2 worm cellular contexts compared by ENCODE assay signal in the genomic region with DNA sequence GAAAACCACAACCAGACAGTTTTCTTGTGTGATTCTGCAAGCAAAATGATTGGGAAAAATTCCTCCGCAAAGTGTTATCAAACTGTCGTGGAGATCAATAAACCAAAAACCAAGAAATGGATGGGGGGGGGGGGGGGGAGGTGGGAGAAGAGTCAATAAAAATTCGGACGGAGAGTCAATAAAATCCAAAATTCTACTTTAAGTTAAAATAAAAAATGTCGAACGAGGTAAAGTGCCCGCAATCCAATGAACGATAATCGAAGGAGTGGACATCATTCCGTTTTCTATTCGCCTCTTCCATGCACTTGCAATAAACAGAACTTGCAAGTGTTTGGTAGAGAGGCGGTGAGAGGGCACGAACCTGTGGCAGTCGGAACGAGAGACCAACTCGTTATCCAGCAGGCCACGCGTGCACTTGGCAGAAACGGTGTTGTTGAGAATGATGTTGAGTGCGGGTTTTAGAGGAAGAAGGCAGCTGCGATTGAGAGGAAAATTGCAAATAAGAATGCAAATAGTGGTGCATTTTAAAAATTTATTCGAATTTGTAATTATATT.
TF ChIP-seq lines count a peak whose summit lies in the region.

Gene gst-27, minus strand, starts transcription at position 51 of the 555 bp plus-strand sequence.

TF ChIP-seq in whole organism, L1 larva, 84 proteins besides CTCF, POLR2A, EP300 and RAD21 (continued from another document):
- TF ChIP-seq nhr-11 (tag; optimal IDR thresholded peaks at IDR 0.05; lab: Kevin White, UChicago), result peak; percentile 18
- no peak for TF ChIP-seq pag-3 (tag; optimal IDR thresholded peaks at IDR 0.05; lab: Kevin White, UChicago; ENCODE audit: borderline replicate concordance, insufficient read depth)
- peak; percentile 93 for TF ChIP-seq nhr-77 (tag; optimal IDR thresholded peaks at IDR 0.05; lab: Kevin White, UChicago)
- peak; percentile 84 for TF ChIP-seq skn-1 (tag; optimal IDR thresholded peaks at IDR 0.05; lab: Kevin White, UChicago)
- TF ChIP-seq aly-2 (tag; optimal IDR thresholded peaks at IDR 0.05; lab: Kevin White, UChicago), result peak; percentile 59
- TF ChIP-seq ceh-82 (tag; optimal IDR thresholded peaks at IDR 0.05; lab: Kevin White, UChicago), result peak in 2 of 3 experiments; percentile 76 to 92
- TF ChIP-seq alr-1 (tag; optimal IDR thresholded peaks at IDR 0.05; lab: Kevin White, UChicago; ENCODE audit: borderline replicate concordance), result no peak
- TF ChIP-seq zag-1 (tag; optimal IDR thresholded peaks at IDR 0.05; lab: Kevin White, UChicago), result no peak
- TF ChIP-seq egl-13 (tag; optimal IDR thresholded peaks at IDR 0.05; lab: Kevin White, UChicago), result peak; percentile 73
- peak; percentile 93 for TF ChIP-seq snu-23 (GFP tag; optimal IDR thresholded peaks at IDR 0.05; lab: Kevin White, UChicago)
- TF ChIP-seq ceh-88 (GFP tag; IDR thresholded peaks at IDR 0.05; lab: Robert Waterston, UW), result peak; percentile 53
- TF ChIP-seq Y116A8C.19 (tag; optimal IDR thresholded peaks at IDR 0.05; lab: Kevin White, UChicago; ENCODE audit: borderline replicate concordance), result no peak
- TF ChIP-seq efl-1 (optimal IDR thresholded peaks at IDR 0.05; lab: Kevin White, UChicago), result peak; percentile 72 to 80
- peak; percentile 71 to 95 for TF ChIP-seq efl-1 (GFP tag; optimal IDR thresholded peaks at IDR 0.05 in 1 of 2; lab: Kevin White, UChicago)
- TF ChIP-seq lin-35 (GFP tag; optimal IDR thresholded peaks at IDR 0.05; lab: Kevin White, UChicago), result peak; percentile 80 to 90
- peak; percentile 81 for TF ChIP-seq nhr-19 (GFP tag; conservative IDR thresholded peaks at IDR 0.05; lab: Robert Waterston, UW)
- no peak for TF ChIP-seq unc-62 (GFP tag; optimal IDR thresholded peaks at IDR 0.05; lab: Kevin White, UChicago)
- peak; percentile 42 for TF ChIP-seq ceh-90 (tag; optimal IDR thresholded peaks at IDR 0.05; lab: Kevin White, UChicago)
- TF ChIP-seq sup-37 (GFP tag; optimal IDR thresholded peaks at IDR 0.05; lab: Kevin White, UChicago), result no peak
- TF ChIP-seq hpl-2 (GFP tag; optimal IDR thresholded peaks at IDR 0.05; lab: Kevin White, UChicago), result peak; percentile 32
- no peak for TF ChIP-seq unc-98 (GFP tag; IDR thresholded peaks at IDR 0.05; lab: Robert Waterston, UW)
- peak; percentile 92 for TF ChIP-seq mep-1 (tag; optimal IDR thresholded peaks at IDR 0.05; lab: Kevin White, UChicago)
- TF ChIP-seq ama-1 (optimal IDR thresholded peaks at IDR 0.05; lab: Kevin White, UChicago), result peak; percentile 14
- TF ChIP-seq nhr-20 (tag; optimal IDR thresholded peaks at IDR 0.05; lab: Kevin White, UChicago), result peak; percentile 89
- peak; percentile 90 for TF ChIP-seq nhr-71 (tag; optimal IDR thresholded peaks at IDR 0.05; lab: Kevin White, UChicago)
- peak; percentile 5 to 49 for TF ChIP-seq egl-27 (tag; optimal IDR thresholded peaks at IDR 0.05; lab: Kevin White, UChicago)
- peak; percentile 67 for TF ChIP-seq nhr-85 (tag; lab: Kevin White, UChicago)
TF ChIP-seq in whole organism, L1 larva: peak in this region for 56.

TF ChIP-seq in whole organism, young adult, 124 proteins besides CTCF, POLR2A, EP300 and RAD21 (continued from another document):
- TF ChIP-seq F57A8.1 (GFP tag; optimal IDR thresholded peaks at IDR 0.05; lab: Kevin White, UChicago) (no peak), F22D6.2 (tag; optimal IDR thresholded peaks at IDR 0.05; lab: Kevin White, UChicago) (peak; percentile 67), ccch-3 (GFP tag; optimal IDR thresholded peaks at IDR 0.05; lab: Kevin White, UChicago) (peak; percentile 55), dox-1 (GFP tag; IDR thresholded peaks at IDR 0.05; lab: Robert Waterston, UW) (peak; percentile 95), hlh-12 (tag; optimal IDR thresholded peaks at IDR 0.05; lab: Kevin White, UChicago) (no peak), tbx-9 (tag; optimal IDR thresholded peaks at IDR 0.05; lab: Kevin White, UChicago; ENCODE audit: borderline replicate concordance) (peak; percentile 68), aptf-3 (GFP tag; IDR thresholded peaks at IDR 0.05; lab: Robert Waterston, UW) (0 out of 2 replicates have a peak, but pooled peaks have one; percentile 47), hlh-26 (GFP tag; conservative IDR thresholded peaks at IDR 0.05; lab: Robert Waterston, UW) (no peak), pbrm-1 (GFP tag; IDR thresholded peaks at IDR 0.05; lab: Robert Waterston, UW) (peak; percentile 81), ZK185.1 (tag; optimal IDR thresholded peaks at IDR 0.05; lab: Kevin White, UChicago; ENCODE audit: poor library complexity, severe bottlenecking) (peak; percentile 95), ztf-3 (GFP tag; optimal IDR thresholded peaks at IDR 0.05; lab: Kevin White, UChicago) (peak; percentile 34), attf-3 (GFP tag; conservative IDR thresholded peaks at IDR 0.05; lab: Robert Waterston, UW) (peak; percentile 60; the same call in 1 of the 2 replicates), sea-2 (GFP tag; IDR thresholded peaks at IDR 0.05; lab: Robert Waterston, UW) (no peak; the same call in 1 of the 2 replicates), sptf-2 (GFP tag; optimal IDR thresholded peaks at IDR 0.05; lab: Kevin White, UChicago) (peak; percentile 73), hrde-1 (tag; optimal IDR thresholded peaks at IDR 0.05; lab: Kevin White, UChicago; ENCODE audit: borderline replicate concordance) (peak; percentile 79), lin-35 (GFP tag; optimal IDR thresholded peaks at IDR 0.05; lab: Kevin White, UChicago) (peak in 1 of 3 experiments; percentile 86), unc-62 (GFP tag; optimal IDR thresholded peaks at IDR 0.05; lab: Kevin White, UChicago) (no peak), hmg-20 (GFP tag; IDR thresholded peaks at IDR 0.05; lab: Robert Waterston, UW) (peak; percentile 72; the same call in 1 of the 2 replicates), nhr-90 (tag; optimal IDR thresholded peaks at IDR 0.05; lab: Kevin White, UChicago) (peak; percentile 95), madf-6 (GFP tag; IDR thresholded peaks at IDR 0.05; lab: Robert Waterston, UW) (peak; percentile 74), egl-18 (GFP tag; IDR thresholded peaks at IDR 0.05; lab: Robert Waterston, UW) (no peak), chd-7 (tag; optimal IDR thresholded peaks at IDR 0.05; lab: Kevin White, UChicago) (peak; percentile 93), hmg-1.2 (GFP tag; IDR thresholded peaks at IDR 0.05; lab: Robert Waterston, UW) (peak; percentile 71), efl-1 (GFP tag; optimal IDR thresholded peaks at IDR 0.05; lab: Kevin White, UChicago) (peak; percentile 39), lin-26 (GFP tag; IDR thresholded peaks at IDR 0.05; lab: Robert Waterston, UW) (peak; percentile 97), F39B2.1 (GFP tag; IDR thresholded peaks at IDR 0.05; lab: Robert Waterston, UW) (no peak), lsl-1 (GFP tag; optimal IDR thresholded peaks at IDR 0.05; lab: Kevin White, UChicago) (peak; percentile 57), xnd-1 (tag; optimal IDR thresholded peaks at IDR 0.05; lab: Kevin White, UChicago) (no peak), pha-4 (tag; optimal IDR thresholded peaks at IDR 0.05; lab: Kevin White, UChicago) (no peak), F23B12.7 (tag; optimal IDR thresholded peaks at IDR 0.05; lab: Kevin White, UChicago; ENCODE audit: insufficient read depth) (peak; percentile 97), Y79H2A.3 (GFP tag; conservative IDR thresholded peaks at IDR 0.05; lab: Robert Waterston, UW) (peak; percentile 80; the same call in 1 of the 2 replicates), somi-1 (GFP tag; optimal IDR thresholded peaks at IDR 0.05; lab: Kevin White, UChicago) (peak; percentile 18), lin-40 (tag; optimal IDR thresholded peaks at IDR 0.05; lab: Kevin White, UChicago) (peak; percentile 89)
